Worm (Caenorhabditis elegans) whole organism, L4 larva: ENCODE measurements around the gene C12D5.10.
A peak's percentile ranks its signal among the peaks of the same experiment; 100 is the strongest.

Experiments
- R02D3.7 ChIP-seq: fragments of 150-350 bp; sonication (generic microtip); optimal IDR thresholded peaks from 3 replicates; lab custom pipeline; 2014; ENCODE audit warnings: missing biosample characterization, missing genetic modification characterization
- T20F7.1 ChIP-seq: fragments of 200-800 bp; sonication (Bioruptor generic); optimal IDR thresholded peaks from 2 replicates; lab custom pipeline; 2018; ENCODE audit warnings: mild to moderate bottlenecking, missing genetic modification characterization, missing compliant biosample characterization
- T26A8.4 ChIP-seq: fragments of 200-800 bp; sonication (Bioruptor generic); IDR thresholded peaks from 2 replicates; pipeline ENCODE4 v1.3.6; 2022; ENCODE audit warnings: missing genetic modification characterization, missing compliant biosample characterization
- Y105C5A.15 ChIP-seq: fragments of 200-800 bp; sonication (Bioruptor generic); IDR thresholded peaks from 2 replicates; pipeline ENCODE4 v1.3.6; 2022; ENCODE audit warnings: missing genetic modification characterization, missing compliant biosample characterization
- Y48G9A.11 ChIP-seq: fragments of 200-800 bp; sonication (Bioruptor generic); IDR thresholded peaks from 2 replicates; pipeline ENCODE4 v1.3.6; 2022; ENCODE audit warnings: missing genetic modification reagents, missing genetic modification characterization, missing compliant biosample characterization
- ZK546.5 ChIP-seq, 2 experiments: sonication (generic microtip); optimal IDR thresholded peaks; 2 replicates each; lab custom pipeline; 2017; ENCODE audit warnings: missing biosample characterization in 2 of 2, missing genetic modification characterization in 2 of 2
- aha-1 ChIP-seq: fragments of 150-350 bp; peaks from one replicate; lab custom pipeline; 2014; ENCODE audit warnings: missing biosample characterization, missing genetic modification characterization
- ceh-20 ChIP-seq: fragments of 200-800 bp; sonication (Bioruptor generic); IDR thresholded peaks from 2 replicates; pipeline ENCODE4 v1.3.6; 2022; ENCODE audit warnings: missing genetic modification reagents, missing genetic modification characterization, missing compliant biosample characterization
- cey-2 ChIP-seq: sonication (generic microtip); optimal IDR thresholded peaks from 3 replicates; lab custom pipeline; 2017; ENCODE audit warnings: missing genetic modification characterization, mild to moderate bottlenecking, missing compliant biosample characterization, antibody characterized with exemption, borderline replicate concordance; ENCODE audit not compliant: insufficient read depth
- daf-16 ChIP-seq, 3 experiments: sonication (generic microtip); optimal IDR thresholded peaks; 2 replicates each; lab custom pipeline; 2016 to 2017; ENCODE audit warnings: missing genetic modification characterization in 3 of 3, missing genetic modification reagents in 3 of 3, mild to moderate bottlenecking in 2 of 3, missing compliant biosample characterization in 2 of 3, missing biosample characterization in 1 of 3, moderate library complexity in 1 of 3
- dmd-6 ChIP-seq: fragments of 200-800 bp; sonication (Bioruptor generic); IDR thresholded peaks from 2 replicates; pipeline ENCODE4 v1.3.6; 2022; ENCODE audit warnings: missing genetic modification reagents, missing genetic modification characterization, missing compliant biosample characterization
- egl-27 ChIP-seq: sonication (generic microtip); optimal IDR thresholded peaks from 3 replicates; lab custom pipeline; 2017; ENCODE audit warnings: missing biosample characterization, missing genetic modification reagents, missing genetic modification characterization
- fos-1 ChIP-seq: fragments of 150-350 bp; optimal IDR thresholded peaks from 2 replicates; lab custom pipeline; 2014; ENCODE audit warnings: missing biosample characterization, missing genetic modification characterization
- gei-8 ChIP-seq: fragments of 200-800 bp; sonication (Bioruptor generic); optimal IDR thresholded peaks from 2 replicates; lab custom pipeline; 2018; ENCODE audit warnings: mild to moderate bottlenecking, missing genetic modification characterization, missing compliant biosample characterization
- hlh-11 ChIP-seq: fragments of 200-800 bp; sonication (Bioruptor generic); optimal IDR thresholded peaks from 2 replicates; lab custom pipeline; 2018; ENCODE audit warnings: mild to moderate bottlenecking, missing genetic modification characterization, missing compliant biosample characterization
- jun-1 ChIP-seq: fragments of 150-350 bp; optimal IDR thresholded peaks from 2 replicates; lab custom pipeline; 2014; ENCODE audit warnings: missing biosample characterization, missing genetic modification reagents, missing genetic modification characterization
- lin-29 ChIP-seq: fragments of 200-800 bp; sonication (Bioruptor generic); IDR thresholded peaks from 2 replicates; pipeline ENCODE4 v1.3.6; 2022; ENCODE audit warnings: missing genetic modification reagents, missing genetic modification characterization, missing compliant biosample characterization
- lin-39 ChIP-seq: fragments of 150-350 bp; optimal IDR thresholded peaks from 2 replicates; lab custom pipeline; 2014; ENCODE audit warnings: missing biosample characterization, missing genetic modification reagents, missing genetic modification characterization
- madf-5 ChIP-seq, 2 experiments: fragments of 200-800 bp; sonication (Bioruptor generic); IDR thresholded peaks; 2 replicates each; pipeline ENCODE4 v1.3.6; 2022; ENCODE audit warnings: missing compliant biosample characterization in 2 of 2, missing genetic modification characterization in 2 of 2
- mep-1 ChIP-seq: fragments of 150-350 bp; sonication (generic microtip); optimal IDR thresholded peaks from 3 replicates; lab custom pipeline; 2014; ENCODE audit warnings: missing biosample characterization, missing genetic modification characterization
- mes-2 ChIP-seq: sonication (generic microtip); optimal IDR thresholded peaks from 2 replicates; lab custom pipeline; 2016; ENCODE audit warnings: missing genotype, mild to moderate bottlenecking, missing genetic modification characterization, missing compliant biosample characterization; ENCODE audit not compliant: poor library complexity, severe bottlenecking
- nhr-11 ChIP-seq: fragments of 150-350 bp; optimal IDR thresholded peaks from 2 replicates; lab custom pipeline; 2014; ENCODE audit warnings: missing biosample characterization, missing genetic modification characterization
- nhr-111 ChIP-seq: fragments of 200-800 bp; sonication (Bioruptor generic); optimal IDR thresholded peaks from 2 replicates; lab custom pipeline; 2018; ENCODE audit warnings: mild to moderate bottlenecking, missing genetic modification characterization, missing compliant biosample characterization
- nhr-25 ChIP-seq: sonication (generic microtip); optimal IDR thresholded peaks from 2 replicates; lab custom pipeline; 2017; ENCODE audit warnings: missing genetic modification characterization, mild to moderate bottlenecking, missing compliant biosample characterization, antibody characterized with exemption, moderate library complexity, borderline replicate concordance; ENCODE audit not compliant: insufficient read depth
- nhr-28 ChIP-seq: fragments of 150-350 bp; optimal IDR thresholded peaks from 2 replicates; lab custom pipeline; 2014; ENCODE audit warnings: missing biosample characterization, missing genetic modification characterization
- nhr-48 ChIP-seq: sonication (generic microtip); optimal IDR thresholded peaks from 2 replicates; lab custom pipeline; 2016; ENCODE audit warnings: mild to moderate bottlenecking, missing genetic modification characterization, missing compliant biosample characterization
- nhr-76 ChIP-seq: fragments of 150-350 bp; optimal IDR thresholded peaks from 2 replicates; lab custom pipeline; 2014; ENCODE audit warnings: missing biosample characterization, missing genetic modification characterization
- pha-4 ChIP-seq, 2 experiments: fragments of 150-350 bp in 1 of 2; fragments of 200-800 bp in 1 of 2; sonication (Bioruptor generic) in 1 of 2; IDR thresholded peaks in 1 of 2; optimal IDR thresholded peaks in 1 of 2; 2 replicates each; pipeline versions ENCODE4 v1.3.6 to Lab custom; 2014 to 2022; ENCODE audit warnings: missing genetic modification characterization in 2 of 2, missing genetic modification reagents in 2 of 2, missing biosample characterization in 1 of 2, missing compliant biosample characterization in 1 of 2
- php-3 ChIP-seq: fragments of 200-800 bp; sonication (Bioruptor generic); IDR thresholded peaks from 2 replicates; pipeline ENCODE4 v1.3.6; 2022; ENCODE audit warnings: missing genetic modification reagents, missing genetic modification characterization, missing compliant biosample characterization
- rbr-2 ChIP-seq: sonication (generic microtip); optimal IDR thresholded peaks from 2 replicates; lab custom pipeline; 2016; ENCODE audit warnings: missing genotype, missing genetic modification characterization, missing compliant biosample characterization
- saeg-2 ChIP-seq: fragments of 200-800 bp; sonication (Bioruptor generic); IDR thresholded peaks from 2 replicates; pipeline ENCODE4 v1.3.6; 2022; ENCODE audit warnings: missing genetic modification reagents, missing genetic modification characterization, missing compliant biosample characterization
- sdz-12 ChIP-seq: fragments of 200-800 bp; sonication (Bioruptor generic); optimal IDR thresholded peaks from 2 replicates; lab custom pipeline; 2018; ENCODE audit warnings: mild to moderate bottlenecking, missing genetic modification characterization, missing compliant biosample characterization
- spr-1 ChIP-seq: sonication (generic microtip); optimal IDR thresholded peaks from 2 replicates; lab custom pipeline; 2016; ENCODE audit warnings: mild to moderate bottlenecking, missing genetic modification characterization, missing compliant biosample characterization
- spr-3 ChIP-seq: fragments of 200-800 bp; sonication (Bioruptor generic); optimal IDR thresholded peaks from 2 replicates; lab custom pipeline; 2018; ENCODE audit warnings: mild to moderate bottlenecking, missing genetic modification characterization, missing compliant biosample characterization
- tag-97 ChIP-seq: fragments of 200-800 bp; sonication (Bioruptor generic); IDR thresholded peaks from 2 replicates; pipeline ENCODE4 v1.3.6; 2022; ENCODE audit warnings: missing genetic modification characterization, missing compliant biosample characterization
- tra-1 ChIP-seq: fragments of 200-800 bp; sonication (Bioruptor generic); IDR thresholded peaks from 2 replicates; pipeline ENCODE4 v1.3.6; 2022; ENCODE audit warnings: missing genetic modification reagents, missing genetic modification characterization, missing compliant biosample characterization
- unc-62 ChIP-seq, 3 experiments: fragments of 150-350 bp in 1 of 3; sonication (generic microtip); optimal IDR thresholded peaks in 2 of 3; peaks in 1 of 3; 1 replicate in 1 of 3; 2 replicates in 2 of 3; lab custom pipeline; 2014 to 2017; ENCODE audit warnings: missing biosample characterization in 3 of 3, missing genetic modification characterization in 3 of 3, missing genetic modification reagents in 3 of 3, missing genotype in 1 of 3
- zfp-2 ChIP-seq: sonication (generic microtip); optimal IDR thresholded peaks from 2 replicates; lab custom pipeline; 2016; ENCODE audit warnings: mild to moderate bottlenecking, missing genetic modification characterization, missing compliant biosample characterization
- zip-11 ChIP-seq: fragments of 200-800 bp; sonication (Bioruptor generic); IDR thresholded peaks from 2 replicates; pipeline ENCODE4 v1.3.6; 2022; ENCODE audit warnings: missing genetic modification characterization, missing compliant biosample characterization

Gene C12D5.10

ce11 chrV:7728003-7728678, 34.8 kb upstream of the C12D5.10 start (continued):
- TF ChIP-seq zfp-2 (tag; lab: Kevin White, UChicago) (peak; percentile 26), nhr-111 (GFP tag; lab: Kevin White, UChicago) (no peak), fos-1 (no peak), lin-29 (GFP tag; lab: Robert Waterston, UW) (no peak), unc-62 (GFP tag; optimal IDR thresholded peaks at IDR 0.05 in 1 of 2; lab: Kevin White, UChicago) (peak in 1 of 2 experiments; percentile 94), unc-62 (tag; optimal IDR thresholded peaks at IDR 0.05; lab: Kevin White, UChicago) (no peak), nhr-28 (tag; lab: Kevin White, UChicago) (peak; percentile 61), rbr-2 (tag; lab: Kevin White, UChicago) (peak; percentile 93), php-3 (GFP tag; lab: Robert Waterston, UW) (no peak), jun-1 (tag; lab: Kevin White, UChicago) (no peak), madf-5 (GFP tag; IDR thresholded peaks at IDR 0.05; lab: Robert Waterston, UW) (no peak), Y48G9A.11 (GFP tag; lab: Robert Waterston, UW) (no peak), dmd-6 (GFP tag; lab: Robert Waterston, UW) (peak; percentile 82), spr-1 (tag; lab: Kevin White, UChicago) (peak; percentile 44), sdz-12 (GFP tag; lab: Kevin White, UChicago) (no peak), egl-27 (tag; lab: Kevin White, UChicago) (no peak), nhr-76 (tag; lab: Kevin White, UChicago) (no peak), tag-97 (no peak), spr-3 (GFP tag; lab: Kevin White, UChicago) (no peak), ZK546.5 (tag; optimal IDR thresholded peaks at IDR 0.05; lab: Kevin White, UChicago) (no peak), R02D3.7 (no peak), saeg-2 (GFP tag; lab: Robert Waterston, UW) (0 out of 2 replicates have a peak, but pooled peaks have one; percentile 52), nhr-25 (tag; lab: Kevin White, UChicago) (no peak), T26A8.4 (peak; percentile 68)

- peak; percentile 0 for TF ChIP-seq rbr-2 (tag; lab: Kevin White, UChicago)
- TF ChIP-seq ceh-20 (GFP tag; lab: Robert Waterston, UW): no peak
- no peak for TF ChIP-seq T20F7.1
- TF ChIP-seq unc-62 (GFP tag; optimal IDR thresholded peaks at IDR 0.05 in 1 of 2; lab: Kevin White, UChicago): peak in 1 of 2 experiments; percentile 85
- no peak for TF ChIP-seq unc-62 (tag; optimal IDR thresholded peaks at IDR 0.05; lab: Kevin White, UChicago)
- no peak for TF ChIP-seq cey-2 (tag; lab: Kevin White, UChicago)
Measured at ce11 chrV:7726927-7727326, 33.6 kb upstream of the C12D5.10 start.

- TF ChIP-seq aha-1 (tag; lab: Kevin White, UChicago) (peak; percentile 80), daf-16 (GFP tag; optimal IDR thresholded peaks at IDR 0.05; lab: Kevin White, UChicago) (no peak), daf-16 (tag; optimal IDR thresholded peaks at IDR 0.05; lab: Kevin White, UChicago) (no peak), lin-29 (GFP tag; lab: Robert Waterston, UW) (no peak)
Measured at ce11 chrV:7726202-7726601, 32.9 kb upstream of the C12D5.10 start.

- TF ChIP-seq pha-4 (GFP tag; IDR thresholded peaks at IDR 0.05; lab: Robert Waterston, UW): no peak
- TF ChIP-seq pha-4 (tag; optimal IDR thresholded peaks at IDR 0.05; lab: Kevin White, UChicago): no peak
- no peak for TF ChIP-seq tra-1 (GFP tag; lab: Robert Waterston, UW)
- TF ChIP-seq mep-1 (tag; lab: Kevin White, UChicago): no peak
- no peak for TF ChIP-seq nhr-11 (tag; lab: Kevin White, UChicago)
- TF ChIP-seq gei-8 (GFP tag; lab: Kevin White, UChicago): no peak
- no peak for TF ChIP-seq sdz-12 (GFP tag; lab: Kevin White, UChicago)
- no peak for TF ChIP-seq lin-39 (tag; lab: Kevin White, UChicago)
- no peak for TF ChIP-seq lin-29 (GFP tag; lab: Robert Waterston, UW)
- TF ChIP-seq tag-97: no peak
- TF ChIP-seq mes-2 (tag; lab: Kevin White, UChicago): no peak
- TF ChIP-seq hlh-11 (tag; lab: Kevin White, UChicago): no peak
- no peak for TF ChIP-seq nhr-48 (tag; lab: Kevin White, UChicago)
- no peak for TF ChIP-seq zip-11 (GFP tag; lab: Robert Waterston, UW)
- no peak for TF ChIP-seq Y105C5A.15 (GFP tag; lab: Robert Waterston, UW)
Measured at ce11 chrV:7723967-7724544, 30.8 kb upstream of the C12D5.10 start, which contains the start of the genes ZK105.6 and ZK105.8. TSS of gene ZK105.6 (minus strand) at chrV:7724067. TSS of gene ZK105.8 (plus strand) at chrV:7724494.
